Fruit fly (Drosophila melanogaster) whole organism, pupa: ENCODE data around the gene CG7246.
A peak's percentile ranks its signal among the peaks of the same experiment; 100 is the strongest.

Experiments used
- CG10348 ChIP-seq: fragments of 200-800 bp; sonication (Bioruptor generic); IDR thresholded peaks from 2 replicates; pipeline ENCODE4 v1.3.6; 2022; ENCODE audit warnings: missing biosample characterization, missing genetic modification characterization
- CG12605 ChIP-seq: fragments of 200-800 bp; sonication (Bioruptor generic); IDR thresholded peaks from 2 replicates; pipeline ENCODE4 v1.3.6; 2022; ENCODE audit warnings: missing biosample characterization, missing genetic modification characterization
- CG13204 ChIP-seq: fragments of 200-800 bp; sonication (Bioruptor generic); optimal IDR thresholded peaks from 2 replicates; lab custom pipeline; 2018; ENCODE audit warnings: missing biosample characterization, mild to moderate bottlenecking, missing genetic modification characterization, moderate library complexity
- CG14655 ChIP-seq: fragments of 200-800 bp; sonication (Bioruptor generic); optimal IDR thresholded peaks from 3 replicates; lab custom pipeline; 2017; ENCODE audit warnings: mild to moderate bottlenecking, missing biosample characterization, missing genetic modification reagents, missing genetic modification characterization
- CG15710 ChIP-seq: fragments of 200-800 bp; sonication (Bioruptor generic); optimal IDR thresholded peaks from 2 replicates; lab custom pipeline; 2018; ENCODE audit warnings: missing biosample characterization, mild to moderate bottlenecking, missing genetic modification characterization, moderate library complexity
- CG17806 ChIP-seq: fragments of 200-800 bp; sonication (Bioruptor generic); optimal IDR thresholded peaks from 2 replicates; lab custom pipeline; 2018; ENCODE audit warnings: missing biosample characterization, mild to moderate bottlenecking, missing genetic modification characterization, moderate library complexity
- CG32121 ChIP-seq: fragments of 200-800 bp; sonication (Bioruptor generic); IDR thresholded peaks from 2 replicates; pipeline ENCODE4 v1.3.6; 2022; ENCODE audit warnings: missing biosample characterization, missing genetic modification characterization
- CG34367 ChIP-seq: fragments of 200-800 bp; sonication (Bioruptor generic); optimal IDR thresholded peaks from 2 replicates; lab custom pipeline; 2018; ENCODE audit warnings: missing biosample characterization, mild to moderate bottlenecking, missing genetic modification characterization
- CG4496 ChIP-seq: fragments of 200-800 bp; sonication (Bioruptor generic); IDR thresholded peaks from 3 replicates; pipeline ENCODE4 v1.3.6; 2022; ENCODE audit warnings: missing biosample characterization, missing genetic modification characterization
- CG8159 ChIP-seq: fragments of 200-800 bp; sonication (Bioruptor generic); optimal IDR thresholded peaks from 3 replicates; lab custom pipeline; 2018; ENCODE audit warnings: missing biosample characterization, mild to moderate bottlenecking, missing genetic modification characterization, moderate library complexity
- CG8301 ChIP-seq: fragments of 200-800 bp; sonication (Bioruptor generic); optimal IDR thresholded peaks from 2 replicates; lab custom pipeline; 2018; ENCODE audit warnings: missing biosample characterization, mild to moderate bottlenecking, missing genetic modification characterization
- CG9948 ChIP-seq: fragments of 200-800 bp; sonication (Bioruptor generic); optimal IDR thresholded peaks from 2 replicates; lab custom pipeline; 2018; ENCODE audit warnings: missing biosample characterization, mild to moderate bottlenecking, missing genetic modification characterization, moderate library complexity
- D1 ChIP-seq: fragments of 200-800 bp; sonication (Bioruptor generic); optimal IDR thresholded peaks from 2 replicates; lab custom pipeline; 2018; ENCODE audit warnings: missing biosample characterization, mild to moderate bottlenecking, missing genetic modification characterization, moderate library complexity
- EcR ChIP-seq: fragments of 200-800 bp; sonication (Bioruptor generic); optimal IDR thresholded peaks from 3 replicates; lab custom pipeline; 2019; ENCODE audit warnings: missing biosample characterization, missing genetic modification characterization, mild to moderate bottlenecking, moderate library complexity, missing genetic modification reagents
- Ets98B ChIP-seq: fragments of 200-800 bp; sonication (Bioruptor generic); IDR thresholded peaks from 2 replicates; pipeline ENCODE4 v1.3.6; 2022; ENCODE audit warnings: missing biosample characterization, missing genetic modification characterization
- Pif1A ChIP-seq: fragments of 200-800 bp; sonication (Bioruptor generic); optimal IDR thresholded peaks from 3 replicates; lab custom pipeline; 2016; ENCODE audit warnings: missing biosample characterization, missing genetic modification characterization
- Pif1B ChIP-seq: fragments of 200-800 bp; sonication (Bioruptor generic); optimal IDR thresholded peaks from 3 replicates; lab custom pipeline; 2016; ENCODE audit warnings: missing biosample characterization, missing genetic modification characterization
- Snoo ChIP-seq: fragments of 200-800 bp; sonication (Bioruptor generic); optimal IDR thresholded peaks from 3 replicates; lab custom pipeline; 2017; ENCODE audit warnings: missing biosample characterization, mild to moderate bottlenecking, missing genetic modification characterization, inconsistent platforms
- fd96Ca ChIP-seq: fragments of 200-800 bp; sonication (Bioruptor generic); IDR thresholded peaks from 3 replicates; pipeline ENCODE4 v1.3.6; 2022; ENCODE audit warnings: missing biosample characterization, missing genetic modification characterization
- gl ChIP-seq: fragments of 200-800 bp; sonication (Bioruptor generic); optimal IDR thresholded peaks from 2 replicates; lab custom pipeline; 2018; ENCODE audit warnings: missing biosample characterization, mild to moderate bottlenecking, missing genetic modification characterization
- rn ChIP-seq: fragments of 200-800 bp; sonication (Bioruptor generic); IDR thresholded peaks from 2 replicates; pipeline ENCODE4 v1.3.6; 2022; ENCODE audit warnings: missing biosample characterization, missing genetic modification characterization

CG7246 gene

DNA sequence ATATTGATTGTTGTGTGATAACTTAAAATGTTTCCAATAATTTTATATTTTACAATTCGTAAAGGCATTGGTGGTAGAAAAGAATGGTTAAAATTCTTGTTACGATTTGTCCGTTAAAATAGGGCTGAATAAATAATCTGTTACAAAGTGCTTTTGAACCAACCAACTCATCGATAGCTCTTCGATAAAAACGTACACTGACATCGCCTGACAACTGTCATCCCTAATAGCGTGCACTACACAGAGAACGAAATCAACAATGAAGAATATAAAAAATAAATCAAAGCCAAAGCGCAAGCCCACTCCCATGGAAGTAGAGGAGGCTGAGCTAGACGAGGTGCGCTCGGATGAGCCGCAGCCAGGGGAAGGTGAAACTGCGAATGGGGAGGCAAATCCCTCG is 4.9 kb upstream of the CG7246 start, which contains the start of gene CG32708:
Gene CG32708 (plus strand): TSS at position 207 of the 400 bp plus-strand sequence.
- TF ChIP-seq CG4496 (GFP tag; lab: Robert Waterston, UW) (no peak), Snoo (tag; lab: Kevin White, UChicago) (no peak), CG14655 (GFP tag; lab: Kevin White, UChicago) (no peak), Pif1A (no peak), CG15710 (tag; lab: Kevin White, UChicago) (no peak), Ets98B (GFP tag; lab: Robert Waterston, UW) (no peak), CG10348 (GFP tag; lab: Robert Waterston, UW) (no peak), CG34367 (tag; lab: Kevin White, UChicago) (no peak), CG32121 (no peak), fd96Ca (GFP tag; lab: Robert Waterston, UW) (no peak), CG17806 (tag; lab: Kevin White, UChicago) (no peak), CG8301 (tag; lab: Kevin White, UChicago) (no peak), CG8159 (no peak)
- TF ChIP-seq, all 21 proteins: peak for 0

- TF ChIP-seq CG14655 (GFP tag; lab: Kevin White, UChicago) = no peak
- no peak for TF ChIP-seq Snoo (tag; lab: Kevin White, UChicago)
- TF ChIP-seq rn (GFP tag; lab: Robert Waterston, UW) = no peak
- TF ChIP-seq CG34367 (tag; lab: Kevin White, UChicago) = no peak
- peak; percentile 23 for TF ChIP-seq CG8301 (tag; lab: Kevin White, UChicago)
- no peak for TF ChIP-seq CG32121
- no peak for TF ChIP-seq D1 (tag; lab: Kevin White, UChicago)
- peak; percentile 33 for TF ChIP-seq CG8159
- TF ChIP-seq CG15710 (tag; lab: Kevin White, UChicago) = peak; percentile 2
- no peak for TF ChIP-seq EcR
- TF ChIP-seq CG12605 (GFP tag; lab: Robert Waterston, UW) = no peak
- TF ChIP-seq CG9948 (tag; lab: Kevin White, UChicago) = peak; percentile 9
- no peak for TF ChIP-seq gl
- TF ChIP-seq CG17806 (tag; lab: Kevin White, UChicago) = no peak
- TF ChIP-seq, all 21 proteins: peak for 4
Measured at dm6 chrX:9082600-9082999, 1.7 kb upstream of the CG7246 start, which contains the start of gene APC4. Gene APC4 (plus strand): TSS chrX:9082931.

DNA sequence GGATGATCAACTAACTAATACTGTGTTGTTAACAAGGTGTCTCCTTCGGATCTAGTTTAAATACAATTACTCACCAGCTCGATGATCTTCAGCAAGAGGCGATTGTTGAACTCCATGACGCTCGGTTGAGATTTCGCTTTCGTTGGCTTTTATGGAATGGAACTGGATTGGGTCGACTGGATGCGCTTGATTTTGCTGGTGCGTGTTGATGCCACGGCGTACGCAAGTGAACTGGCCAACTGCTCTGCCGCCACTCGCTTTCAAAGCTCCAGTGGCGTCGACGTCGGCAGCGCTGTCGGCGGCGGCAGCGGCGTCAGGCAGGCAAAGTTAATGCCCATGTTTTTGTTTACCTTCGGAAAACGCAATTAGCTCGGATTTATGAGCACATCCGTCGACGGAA is 2.6 kb downstream of the CG7246 start, which contains the start of gene CG44325:
Gene CG44325 (minus strand): TSS at position 237 of the 400 bp plus-strand sequence.
- TF ChIP-seq CG10348 (GFP tag; lab: Robert Waterston, UW) (no peak), CG12605 (GFP tag; lab: Robert Waterston, UW) (peak; percentile 60; the same call in 1 of the 2 replicates), CG34367 (tag; lab: Kevin White, UChicago) (no peak), gl (peak; percentile 46), rn (GFP tag; lab: Robert Waterston, UW) (no peak), Pif1B (peak; percentile 66), CG32121 (peak; percentile 40; the same call in 1 of the 2 replicates), CG4496 (GFP tag; lab: Robert Waterston, UW) (peak; percentile 62; the same call in 1 of the 3 replicates), D1 (tag; lab: Kevin White, UChicago) (no peak), CG17806 (tag; lab: Kevin White, UChicago) (no peak), EcR (peak; percentile 92), Snoo (tag; lab: Kevin White, UChicago) (peak; percentile 40), CG13204 (no peak), Ets98B (GFP tag; lab: Robert Waterston, UW) (peak; percentile 64), CG8301 (tag; lab: Kevin White, UChicago) (peak; percentile 23), CG15710 (tag; lab: Kevin White, UChicago) (no peak), fd96Ca (GFP tag; lab: Robert Waterston, UW) (peak; percentile 17; the same call in 1 of the 3 replicates), Pif1A (peak; percentile 64)

DNA sequence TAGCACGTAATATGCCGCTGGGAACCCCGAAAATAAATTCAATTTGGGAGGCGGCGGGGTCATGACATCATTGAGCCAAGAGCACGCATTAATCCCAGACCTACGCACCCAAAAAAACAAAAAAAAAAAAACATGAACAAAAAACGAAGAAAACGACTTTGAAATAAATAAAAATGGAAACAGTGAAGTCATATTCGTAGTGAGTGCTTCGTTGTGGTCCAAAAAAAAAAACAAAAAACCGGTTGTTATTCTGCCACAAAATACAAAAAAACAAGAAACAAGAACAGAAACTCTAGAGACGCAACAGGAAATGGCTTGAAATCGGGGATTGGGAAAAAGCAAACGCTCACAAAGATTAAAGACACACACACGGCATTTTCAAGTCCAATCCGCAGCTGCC is 3.3 kb downstream of the CG7246 start:
- TF ChIP-seq CG12605 (GFP tag; lab: Robert Waterston, UW) (peak; percentile 40; the same call in 1 of the 2 replicates), D1 (tag; lab: Kevin White, UChicago) (no peak), fd96Ca (GFP tag; lab: Robert Waterston, UW) (no peak), CG15710 (tag; lab: Kevin White, UChicago) (peak; percentile 32), Ets98B (GFP tag; lab: Robert Waterston, UW) (no peak), CG10348 (GFP tag; lab: Robert Waterston, UW) (no peak), CG13204 (peak; percentile 64), CG32121 (no peak), CG14655 (GFP tag; lab: Kevin White, UChicago) (no peak), CG17806 (tag; lab: Kevin White, UChicago) (no peak), Pif1B (no peak), CG4496 (GFP tag; lab: Robert Waterston, UW) (peak; percentile 8; the same call in 1 of the 3 replicates), CG8159 (no peak), CG8301 (tag; lab: Kevin White, UChicago) (no peak), Snoo (tag; lab: Kevin White, UChicago) (no peak), CG9948 (tag; lab: Kevin White, UChicago) (no peak), CG34367 (tag; lab: Kevin White, UChicago) (peak; percentile 43), rn (GFP tag; lab: Robert Waterston, UW) (no peak), gl (peak; percentile 48), EcR (no peak), Pif1A (peak; percentile 29)

dm6 chrX:9075641-9076324 is 5.1 kb downstream of the CG7246 start:
- TF ChIP-seq CG17806 (tag; lab: Kevin White, UChicago) = peak; percentile 2
- TF ChIP-seq fd96Ca (GFP tag; lab: Robert Waterston, UW) = 0 out of 3 replicates have a peak, but pooled peaks have one; percentile 36
- no peak for TF ChIP-seq D1 (tag; lab: Kevin White, UChicago)
- peak; percentile 44 for TF ChIP-seq CG8301 (tag; lab: Kevin White, UChicago)
- TF ChIP-seq gl = no peak
- peak; percentile 74 for TF ChIP-seq Pif1A
- TF ChIP-seq Ets98B (GFP tag; lab: Robert Waterston, UW) = no peak
- TF ChIP-seq CG15710 (tag; lab: Kevin White, UChicago) = peak; percentile 44
- no peak for TF ChIP-seq CG13204
- peak; percentile 1 for TF ChIP-seq CG9948 (tag; lab: Kevin White, UChicago)
- TF ChIP-seq CG4496 (GFP tag; lab: Robert Waterston, UW) = peak; percentile 35; the same call in 1 of the 3 replicates
- TF ChIP-seq CG32121 = peak; percentile 59
- peak; percentile 56 for TF ChIP-seq CG14655 (GFP tag; lab: Kevin White, UChicago)
- TF ChIP-seq Pif1B = peak; percentile 30
- TF ChIP-seq rn (GFP tag; lab: Robert Waterston, UW) = no peak
- no peak for TF ChIP-seq EcR
- no peak for TF ChIP-seq CG12605 (GFP tag; lab: Robert Waterston, UW)
- TF ChIP-seq CG34367 (tag; lab: Kevin White, UChicago) = no peak
- peak; percentile 64 for TF ChIP-seq CG8159
- peak; percentile 67 for TF ChIP-seq Snoo (tag; lab: Kevin White, UChicago)
- TF ChIP-seq CG10348 (GFP tag; lab: Robert Waterston, UW) = no peak
